Fruit fly (Drosophila melanogaster): ENCODE results near the gene Surf4.

DNA sequence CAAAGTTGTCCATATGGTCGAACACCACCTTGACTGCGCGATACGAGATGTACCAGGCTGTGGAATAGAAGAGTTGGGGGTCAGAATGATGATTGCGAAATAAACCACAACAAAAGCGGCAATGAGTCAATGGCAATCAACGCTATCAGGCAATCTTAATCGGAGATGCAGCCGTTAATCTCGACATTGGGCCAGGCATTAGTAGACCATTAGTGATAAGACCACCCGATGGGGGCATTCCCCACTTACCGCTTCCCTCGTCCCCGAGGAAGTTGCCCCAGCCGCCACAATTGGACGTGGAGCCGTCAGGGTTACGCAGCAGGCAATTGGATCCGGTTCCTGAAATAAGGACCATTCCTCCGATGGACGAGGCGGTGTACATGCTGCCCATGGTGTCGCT lies 6.9 kb downstream of the Surf4 start:
- no peak for TF ChIP-seq CG4496 (GFP tag; IDR thresholded peaks at IDR 0.05)
- no peak for TF ChIP-seq CG17806 (tag; optimal IDR thresholded peaks at IDR 0.05)
- no peak for TF ChIP-seq CG10348 (GFP tag; IDR thresholded peaks at IDR 0.05)
- no peak for TF ChIP-seq EcR (GFP tag; optimal IDR thresholded peaks at IDR 0.05)
- TF ChIP-seq D1 (tag; optimal IDR thresholded peaks at IDR 0.05) = no peak
- no peak for TF ChIP-seq CG8159 (tag; optimal IDR thresholded peaks at IDR 0.05)
- no peak for TF ChIP-seq Pif1B (GFP tag; optimal IDR thresholded peaks at IDR 0.05)
- no peak for TF ChIP-seq CG32121 (GFP tag; IDR thresholded peaks at IDR 0.05)

All from whole organism, pupa.